Worm (Caenorhabditis elegans) whole organism, young adult: ENCODE data around the gene acp-5.

Experiments used
- die-1 ChIP-seq: sonication (generic microtip); optimal IDR thresholded peaks from 2 replicates; lab custom pipeline; 2016; ENCODE audit warnings: missing genotype, mild to moderate bottlenecking, missing genetic modification characterization, missing compliant biosample characterization
- sdz-38 ChIP-seq: sonication (generic microtip); optimal IDR thresholded peaks from 2 replicates; lab custom pipeline; 2016; ENCODE audit warnings: missing genotype, missing genetic modification characterization, missing compliant biosample characterization
- somi-1 ChIP-seq: fragments of 200-800 bp; sonication (Bioruptor generic); optimal IDR thresholded peaks from 2 replicates; lab custom pipeline; 2018; ENCODE audit warnings: mild to moderate bottlenecking, missing genetic modification characterization, missing compliant biosample characterization
- unc-130 ChIP-seq: sonication (generic microtip); optimal IDR thresholded peaks from 2 replicates; lab custom pipeline; 2016; ENCODE audit warnings: missing genetic modification reagents, missing genetic modification characterization, missing compliant biosample characterization

ce11 chrX:5818176-5818575 lies 11.1 kb upstream of the acp-5 start:
- TF ChIP-seq unc-130 (GFP tag; lab: Kevin White, UChicago): no peak
- no peak for TF ChIP-seq sdz-38 (tag; lab: Kevin White, UChicago)
- TF ChIP-seq somi-1 (GFP tag; lab: Kevin White, UChicago): no peak
- TF ChIP-seq die-1 (tag; lab: Kevin White, UChicago): no peak
